Worm (Caenorhabditis elegans) whole organism, young adult: ENCODE data around the gene hadb-1.
A peak's percentile ranks its signal among the peaks of the same experiment; 100 is the strongest.

Source experiments
- B0336.3 ChIP-seq: fragments of 200-800 bp; sonication (Bioruptor generic); IDR thresholded peaks from 2 replicates; pipeline ENCODE4 v1.3.6; 2022; ENCODE audit warnings: missing genetic modification characterization, missing compliant biosample characterization
- D2030.7 ChIP-seq: fragments of 200-800 bp; sonication (Bioruptor generic); IDR thresholded peaks from 2 replicates; pipeline ENCODE4 v1.3.6; 2022; ENCODE audit warnings: missing genetic modification reagents, missing genetic modification characterization, missing compliant biosample characterization
- F10E7.11 ChIP-seq: sonication (generic microtip); optimal IDR thresholded peaks from 2 replicates; lab custom pipeline; 2017; ENCODE audit warnings: mild to moderate bottlenecking, missing genetic modification characterization, moderate library complexity, missing compliant biosample characterization
- F39B2.1 ChIP-seq: fragments of 200-800 bp; sonication (Bioruptor generic); IDR thresholded peaks from 2 replicates; pipeline ENCODE4 v1.3.6; 2022; ENCODE audit warnings: missing genetic modification reagents, missing genetic modification characterization, missing compliant biosample characterization
- F57C9.4 ChIP-seq: sonication (generic microtip); optimal IDR thresholded peaks from 2 replicates; lab custom pipeline; 2017; ENCODE audit warnings: mild to moderate bottlenecking, missing genetic modification characterization, missing compliant biosample characterization
- K11D2.4 ChIP-seq: fragments of 200-800 bp; sonication (Bioruptor generic); IDR thresholded peaks from 2 replicates; pipeline ENCODE4 v1.3.6; 2022; ENCODE audit warnings: missing genetic modification reagents, missing genetic modification characterization, missing compliant biosample characterization
- T07F8.4 ChIP-seq: sonication (generic microtip); optimal IDR thresholded peaks from 2 replicates; lab custom pipeline; 2016; ENCODE audit warnings: mild to moderate bottlenecking, missing genetic modification characterization, moderate library complexity, missing compliant biosample characterization
- T26A5.8 ChIP-seq: sonication (generic microtip); optimal IDR thresholded peaks from 2 replicates; lab custom pipeline; 2016; ENCODE audit warnings: missing genetic modification characterization, missing compliant biosample characterization
- ZK185.1 ChIP-seq: sonication (generic microtip); optimal IDR thresholded peaks from 2 replicates; lab custom pipeline; 2016; ENCODE audit warnings: mild to moderate bottlenecking, missing genetic modification characterization, missing compliant biosample characterization; ENCODE audit not compliant: poor library complexity, severe bottlenecking
- akir-1 ChIP-seq: fragments of 200-800 bp; sonication (Bioruptor generic); optimal IDR thresholded peaks from 2 replicates; lab custom pipeline; 2018; ENCODE audit warnings: mild to moderate bottlenecking, missing genetic modification characterization, moderate library complexity, missing compliant biosample characterization
- aptf-2 ChIP-seq: fragments of 200-800 bp; sonication (Bioruptor generic); conservative IDR thresholded peaks from 2 replicates; pipeline ENCODE4 v1.3.6; 2022; ENCODE audit warnings: missing genetic modification reagents, missing genetic modification characterization, missing compliant biosample characterization
- aptf-3 ChIP-seq: fragments of 200-800 bp; sonication (Bioruptor generic); IDR thresholded peaks from 2 replicates; pipeline ENCODE4 v1.3.6; 2022; ENCODE audit warnings: missing genetic modification characterization, missing compliant biosample characterization
- attf-3 ChIP-seq: fragments of 200-800 bp; sonication (Bioruptor generic); conservative IDR thresholded peaks from 2 replicates; pipeline ENCODE4 v1.3.6; 2022; ENCODE audit warnings: missing genetic modification reagents, missing genetic modification characterization, missing compliant biosample characterization
- bed-1 ChIP-seq: fragments of 200-800 bp; sonication (Bioruptor generic); IDR thresholded peaks from 2 replicates; pipeline ENCODE4 v1.3.6; 2022; ENCODE audit warnings: missing genetic modification reagents, missing genetic modification characterization, missing compliant biosample characterization
- bed-2 ChIP-seq: fragments of 200-800 bp; sonication (Bioruptor generic); IDR thresholded peaks from 2 replicates; pipeline ENCODE4 v1.3.6; 2022; ENCODE audit warnings: missing genetic modification reagents, missing genetic modification characterization, missing compliant biosample characterization
- ceh-27 ChIP-seq: fragments of 200-800 bp; sonication (Bioruptor generic); optimal IDR thresholded peaks from 2 replicates; lab custom pipeline; 2018; ENCODE audit warnings: mild to moderate bottlenecking, missing genetic modification characterization, moderate library complexity, missing compliant biosample characterization
- ceh-79 ChIP-seq: sonication (generic microtip); optimal IDR thresholded peaks from 2 replicates; lab custom pipeline; 2017; ENCODE audit warnings: mild to moderate bottlenecking, missing genetic modification characterization, missing compliant biosample characterization
- dox-1 ChIP-seq: fragments of 200-800 bp; sonication (Bioruptor generic); IDR thresholded peaks from 2 replicates; pipeline ENCODE4 v1.3.6; 2022; ENCODE audit warnings: missing genetic modification reagents, missing genetic modification characterization, missing compliant biosample characterization
- dpl-1 ChIP-seq: fragments of 150-350 bp; optimal IDR thresholded peaks from 2 replicates; lab custom pipeline; 2014; ENCODE audit warnings: missing biosample characterization, missing genetic modification reagents, missing genetic modification characterization
- efl-1 ChIP-seq: fragments of 150-350 bp; optimal IDR thresholded peaks from 2 replicates; lab custom pipeline; 2014; ENCODE audit warnings: missing biosample characterization, missing genetic modification reagents, missing genetic modification characterization
- egrh-3 ChIP-seq: fragments of 200-800 bp; sonication (Bioruptor generic); IDR thresholded peaks from 2 replicates; pipeline ENCODE4 v1.3.6; 2022; ENCODE audit warnings: missing genetic modification reagents, missing genetic modification characterization, missing compliant biosample characterization
- hlh-26 ChIP-seq: fragments of 200-800 bp; sonication (Bioruptor generic); conservative IDR thresholded peaks from 2 replicates; pipeline ENCODE4 v1.3.6; 2022; ENCODE audit warnings: missing genetic modification reagents, missing genetic modification characterization, missing compliant biosample characterization
- hmg-1.2 ChIP-seq: fragments of 200-800 bp; sonication (Bioruptor generic); IDR thresholded peaks from 2 replicates; pipeline ENCODE4 v1.3.6; 2022; ENCODE audit warnings: missing genetic modification reagents, missing genetic modification characterization, missing compliant biosample characterization
- hmg-20 ChIP-seq: fragments of 200-800 bp; sonication (Bioruptor generic); IDR thresholded peaks from 2 replicates; pipeline ENCODE4 v1.3.6; 2022; ENCODE audit warnings: missing genetic modification reagents, missing genetic modification characterization, missing compliant biosample characterization
- lag-1 ChIP-seq: fragments of 200-800 bp; sonication (Bioruptor generic); IDR thresholded peaks from 2 replicates; pipeline ENCODE4 v1.3.6; 2022; ENCODE audit warnings: missing genetic modification reagents, missing genetic modification characterization, missing compliant biosample characterization
- let-526 ChIP-seq: fragments of 200-800 bp; sonication (Bioruptor generic); IDR thresholded peaks from 2 replicates; pipeline ENCODE4 v1.3.6; 2022; ENCODE audit warnings: missing genetic modification reagents, missing genetic modification characterization, missing compliant biosample characterization
- lin-26 ChIP-seq: fragments of 200-800 bp; sonication (Bioruptor generic); IDR thresholded peaks from 2 replicates; pipeline ENCODE4 v1.3.6; 2022; ENCODE audit warnings: missing genetic modification reagents, missing genetic modification characterization, missing compliant biosample characterization
- lin-35 ChIP-seq, 3 experiments: fragments of 150-350 bp in 2 of 3; sonication (generic microtip) in 1 of 3; optimal IDR thresholded peaks; 2 replicates each; lab custom pipeline; 2014 to 2018; ENCODE audit warnings: missing biosample characterization in 3 of 3, missing genetic modification characterization in 3 of 3, missing genetic modification reagents in 3 of 3
- lin-40 ChIP-seq: sonication (generic microtip); optimal IDR thresholded peaks from 2 replicates; lab custom pipeline; 2016; ENCODE audit warnings: missing genetic modification characterization, mild to moderate bottlenecking, missing compliant biosample characterization, missing genotype, missing genetic modification reagents
- lin-54 ChIP-seq: fragments of 200-800 bp; sonication (Bioruptor generic); optimal IDR thresholded peaks from 2 replicates; lab custom pipeline; 2018; ENCODE audit warnings: mild to moderate bottlenecking, missing genetic modification characterization, missing compliant biosample characterization
- lsy-27 ChIP-seq: sonication (generic microtip); optimal IDR thresholded peaks from 2 replicates; lab custom pipeline; 2017; ENCODE audit warnings: missing genetic modification characterization, mild to moderate bottlenecking, missing compliant biosample characterization, antibody characterized with exemption, missing genotype, borderline replicate concordance; ENCODE audit not compliant: insufficient read depth
- mcd-1 ChIP-seq: fragments of 200-800 bp; sonication (Bioruptor generic); IDR thresholded peaks from 2 replicates; pipeline ENCODE4 v1.3.6; 2022; ENCODE audit warnings: missing genetic modification reagents, missing genetic modification characterization, missing compliant biosample characterization
- nhr-27 ChIP-seq: fragments of 200-800 bp; sonication (Bioruptor generic); optimal IDR thresholded peaks from 2 replicates; lab custom pipeline; 2018; ENCODE audit warnings: mild to moderate bottlenecking, missing genetic modification characterization, moderate library complexity, missing compliant biosample characterization
- pha-4 ChIP-seq: fragments of 150-350 bp; sonication (generic microtip); optimal IDR thresholded peaks from 2 replicates; lab custom pipeline; 2014; ENCODE audit warnings: missing biosample characterization, missing genetic modification reagents, missing genetic modification characterization
- rcor-1 ChIP-seq: fragments of 200-800 bp; sonication (Bioruptor generic); IDR thresholded peaks from 2 replicates; pipeline ENCODE4 v1.3.6; 2022; ENCODE audit warnings: missing genetic modification reagents, missing genetic modification characterization, missing compliant biosample characterization
- rpc-1 ChIP-seq, 2 experiments: fragments of 150-350 bp in 1 of 2; sonication (generic microtip) in 1 of 2; optimal IDR thresholded peaks; 2 replicates each; lab custom pipeline; 2014 to 2018; ENCODE audit warnings: missing biosample characterization in 1 of 2, missing genetic modification characterization in 1 of 2, missing genetic modification reagents in 1 of 2, missing genotype in 1 of 2
- tlf-1 ChIP-seq: fragments of 200-800 bp; sonication (Bioruptor generic); optimal IDR thresholded peaks from 2 replicates; lab custom pipeline; 2018; ENCODE audit warnings: mild to moderate bottlenecking, missing genetic modification characterization, missing compliant biosample characterization
- unc-130 ChIP-seq: sonication (generic microtip); optimal IDR thresholded peaks from 2 replicates; lab custom pipeline; 2016; ENCODE audit warnings: missing genetic modification reagents, missing genetic modification characterization, missing compliant biosample characterization
- zim-3 ChIP-seq: sonication (generic microtip); optimal IDR thresholded peaks from 2 replicates; lab custom pipeline; 2017; ENCODE audit warnings: mild to moderate bottlenecking, missing genetic modification characterization, moderate library complexity, missing compliant biosample characterization
- ztf-26 ChIP-seq: sonication (generic microtip); optimal IDR thresholded peaks from 2 replicates; lab custom pipeline; 2017; ENCODE audit warnings: missing genetic modification characterization, missing compliant biosample characterization
- ztf-3 ChIP-seq: fragments of 200-800 bp; sonication (Bioruptor generic); optimal IDR thresholded peaks from 2 replicates; lab custom pipeline; 2018; ENCODE audit warnings: mild to moderate bottlenecking, missing genetic modification characterization, missing compliant biosample characterization

hadb-1 gene

DNA sequence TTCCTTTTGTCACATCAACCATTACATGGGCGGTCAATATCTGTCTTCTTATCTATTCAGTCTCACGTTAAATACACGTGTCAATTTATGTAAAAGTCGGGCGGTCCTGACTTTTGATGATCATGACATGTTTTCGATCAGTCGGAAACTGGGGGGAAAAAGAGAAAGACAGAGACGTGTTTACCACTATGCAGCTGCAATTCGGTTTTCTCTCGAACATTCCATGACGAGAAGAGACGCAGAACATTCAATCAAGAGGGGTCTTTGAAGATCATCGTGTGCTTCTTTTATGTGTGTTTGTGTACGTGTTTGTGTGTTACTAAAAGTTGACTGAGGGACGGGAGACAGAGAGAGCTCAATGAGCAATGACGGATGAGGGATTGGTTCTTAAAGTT, 29.9 kb downstream of the hadb-1 start (continued):
- peak; percentile 93 for TF ChIP-seq ztf-26 (tag; lab: Kevin White, UChicago)
- TF ChIP-seq dpl-1: no peak
- TF ChIP-seq F57C9.4 (tag; lab: Kevin White, UChicago): no peak
- TF ChIP-seq lsy-27 (tag; lab: Kevin White, UChicago): no peak
- no peak for TF ChIP-seq lin-26 (GFP tag; lab: Robert Waterston, UW)
- TF ChIP-seq mcd-1 (GFP tag; lab: Robert Waterston, UW): peak; percentile 46; the same call in 1 of the 2 replicates
- TF ChIP-seq hlh-26: no peak
- peak; percentile 52; the same call in 1 of the 2 replicates for TF ChIP-seq dox-1
- no peak for TF ChIP-seq aptf-3 (GFP tag; lab: Robert Waterston, UW)
- TF ChIP-seq egrh-3 (GFP tag; lab: Robert Waterston, UW): 0 out of 2 replicates have a peak, but pooled peaks have one; percentile 8
- no peak for TF ChIP-seq unc-130
- TF ChIP-seq lag-1: no peak
- TF ChIP-seq F39B2.1: no peak
- no peak for TF ChIP-seq T26A5.8 (tag; lab: Kevin White, UChicago)
- TF ChIP-seq ZK185.1 (tag; lab: Kevin White, UChicago): peak; percentile 39
- no peak for TF ChIP-seq lin-35 (GFP tag; optimal IDR thresholded peaks at IDR 0.05; lab: Kevin White, UChicago)
- no peak for TF ChIP-seq attf-3
- no peak for TF ChIP-seq hmg-20 (GFP tag; lab: Robert Waterston, UW)
- no peak for TF ChIP-seq efl-1 (GFP tag; lab: Kevin White, UChicago)
- TF ChIP-seq ceh-27: peak; percentile 46
- TF ChIP-seq bed-1 (GFP tag; lab: Robert Waterston, UW): 0 out of 2 replicates have a peak, but pooled peaks have one; percentile 79
- peak; percentile 91 for TF ChIP-seq lin-40 (tag; lab: Kevin White, UChicago)
- no peak for TF ChIP-seq zim-3 (tag; lab: Kevin White, UChicago)
- TF ChIP-seq nhr-27 (tag; lab: Kevin White, UChicago): no peak
- no peak for TF ChIP-seq rpc-1 (optimal IDR thresholded peaks at IDR 0.05; lab: Kevin White, UChicago)
- no peak for TF ChIP-seq rpc-1 (tag; optimal IDR thresholded peaks at IDR 0.05; lab: Kevin White, UChicago)
- TF ChIP-seq rcor-1: no peak
- TF ChIP-seq K11D2.4 (GFP tag; lab: Robert Waterston, UW): peak; percentile 74
- peak; percentile 53; the same call in 1 of the 2 replicates for TF ChIP-seq let-526 (GFP tag; lab: Robert Waterston, UW)
- no peak for TF ChIP-seq F10E7.11
- TF ChIP-seq bed-2 (GFP tag; lab: Robert Waterston, UW): no peak
- TF ChIP-seq akir-1 (GFP tag; lab: Kevin White, UChicago): no peak
- TF ChIP-seq ceh-79 (tag; lab: Kevin White, UChicago): no peak
- TF ChIP-seq hmg-1.2: peak; percentile 58
- peak; percentile 24 for TF ChIP-seq lin-54 (GFP tag; lab: Kevin White, UChicago)
- no peak for TF ChIP-seq T07F8.4 (tag; lab: Kevin White, UChicago)
- no peak for TF ChIP-seq pha-4 (tag; lab: Kevin White, UChicago)
- TF ChIP-seq aptf-2 (GFP tag; lab: Robert Waterston, UW): no peak
- TF ChIP-seq B0336.3 (GFP tag; lab: Robert Waterston, UW): peak; percentile 91
- no peak for TF ChIP-seq D2030.7 (GFP tag; lab: Robert Waterston, UW)
- peak; percentile 5 for TF ChIP-seq ztf-3 (GFP tag; lab: Kevin White, UChicago)
- peak; percentile 86 for TF ChIP-seq tlf-1
